Worm (Caenorhabditis elegans) whole organism, L1 larva: ENCODE data around the gene lgl-1.

Experiments
- C16A3.4 ChIP-seq: fragments of 150-350 bp; optimal IDR thresholded peaks from 2 replicates; lab custom pipeline; 2014; ENCODE audit warnings: missing biosample characterization, missing genetic modification characterization
- C34B4.2 ChIP-seq: sonication (generic microtip); optimal IDR thresholded peaks from 2 replicates; lab custom pipeline; 2017; ENCODE audit warnings: mild to moderate bottlenecking, missing genetic modification characterization, missing compliant biosample characterization
- F16B12.6 ChIP-seq: fragments of 150-350 bp; optimal IDR thresholded peaks from 2 replicates; lab custom pipeline; 2014; ENCODE audit warnings: missing biosample characterization, missing genetic modification characterization
- Y116A8C.19 ChIP-seq: sonication (generic microtip); optimal IDR thresholded peaks from 2 replicates; lab custom pipeline; 2016; ENCODE audit warnings: missing compliant biosample characterization, missing genetic modification characterization, borderline replicate concordance
- alr-1 ChIP-seq: fragments of 200-800 bp; sonication (Bioruptor generic); optimal IDR thresholded peaks from 2 replicates; lab custom pipeline; 2018; ENCODE audit warnings: borderline replicate concordance, mild to moderate bottlenecking, missing genetic modification characterization, missing compliant biosample characterization
- aly-2 ChIP-seq: fragments of 150-350 bp; optimal IDR thresholded peaks from 2 replicates; lab custom pipeline; 2014; ENCODE audit warnings: missing biosample characterization, missing genetic modification characterization
- blmp-1 ChIP-seq: fragments of 150-350 bp; optimal IDR thresholded peaks from 2 replicates; lab custom pipeline; 2014; ENCODE audit warnings: missing biosample characterization, missing genetic modification characterization
- ceh-8 ChIP-seq: fragments of 200-800 bp; sonication (Bioruptor generic); optimal IDR thresholded peaks from 2 replicates; lab custom pipeline; 2018; ENCODE audit warnings: mild to moderate bottlenecking, missing genetic modification characterization, moderate library complexity, missing compliant biosample characterization
- ceh-82 ChIP-seq, 3 experiments: fragments of 150-350 bp in 1 of 3; sonication (generic microtip) in 2 of 3; optimal IDR thresholded peaks; 2 replicates each; lab custom pipeline; 2014 to 2017; ENCODE audit warnings: missing biosample characterization in 3 of 3, missing genetic modification characterization in 3 of 3
- ceh-88 ChIP-seq: fragments of 200-800 bp; sonication (Bioruptor generic); IDR thresholded peaks from 2 replicates; pipeline ENCODE4 v1.3.6; 2022; ENCODE audit warnings: missing genetic modification characterization, missing compliant biosample characterization
- ceh-90 ChIP-seq: sonication (generic microtip); optimal IDR thresholded peaks from 2 replicates; lab custom pipeline; 2016; ENCODE audit warnings: missing genetic modification characterization, missing compliant biosample characterization
- dpl-1 ChIP-seq, 3 experiments: fragments of 150-350 bp in 2 of 3; sonication (generic microtip) in 1 of 3; optimal IDR thresholded peaks; 2 replicates each; lab custom pipeline; 2014 to 2017; ENCODE audit warnings: missing biosample characterization in 3 of 3, missing genetic modification characterization in 3 of 3, missing genetic modification reagents in 3 of 3
- dsc-1 ChIP-seq: sonication (generic microtip); optimal IDR thresholded peaks from 2 replicates; lab custom pipeline; 2016; ENCODE audit warnings: mild to moderate bottlenecking, missing genetic modification characterization, missing compliant biosample characterization
- efl-1 ChIP-seq, 4 experiments: fragments of 150-350 bp; optimal IDR thresholded peaks in 3 of 4; peaks in 1 of 4; 1 replicate in 1 of 4; 2 replicates in 3 of 4; lab custom pipeline; 2014; ENCODE audit warnings: missing biosample characterization in 2 of 4, missing genetic modification characterization in 2 of 4, missing genetic modification reagents in 2 of 4
- efl-3 ChIP-seq: fragments of 200-800 bp; sonication (Bioruptor generic); optimal IDR thresholded peaks from 2 replicates; lab custom pipeline; 2018; ENCODE audit warnings: mild to moderate bottlenecking, missing genetic modification characterization, missing compliant biosample characterization
- egl-13 ChIP-seq: sonication (generic microtip); optimal IDR thresholded peaks from 2 replicates; lab custom pipeline; 2016; ENCODE audit warnings: missing genotype, missing genetic modification reagents, missing genetic modification characterization, missing compliant biosample characterization
- elt-2 ChIP-seq: sonication (generic microtip); optimal IDR thresholded peaks from 2 replicates; lab custom pipeline; 2016; ENCODE audit warnings: missing genetic modification characterization, mild to moderate bottlenecking, inconsistent platforms, missing compliant biosample characterization, missing genetic modification reagents
- ets-5 ChIP-seq: fragments of 200-800 bp; sonication (Bioruptor generic); IDR thresholded peaks from 2 replicates; pipeline ENCODE4 v1.3.6; 2022; ENCODE audit warnings: missing genetic modification characterization, missing compliant biosample characterization
- fkh-10 ChIP-seq: sonication (generic microtip); optimal IDR thresholded peaks from 2 replicates; lab custom pipeline; 2017; ENCODE audit warnings: missing biosample characterization, missing genetic modification reagents, missing genetic modification characterization
- fkh-4 ChIP-seq: sonication (generic microtip); optimal IDR thresholded peaks from 2 replicates; lab custom pipeline; 2016; ENCODE audit warnings: missing compliant biosample characterization, missing genetic modification characterization, borderline replicate concordance
- fkh-8 ChIP-seq: sonication (generic microtip); optimal IDR thresholded peaks from 2 replicates; lab custom pipeline; 2016; ENCODE audit warnings: mild to moderate bottlenecking, missing genetic modification characterization, missing compliant biosample characterization
- fos-1 ChIP-seq: fragments of 150-350 bp; optimal IDR thresholded peaks from 2 replicates; lab custom pipeline; 2014; ENCODE audit warnings: missing biosample characterization, missing genetic modification characterization
- grh-1 ChIP-seq: fragments of 200-800 bp; sonication (Bioruptor generic); IDR thresholded peaks from 2 replicates; pipeline ENCODE4 v1.3.6; 2022; ENCODE audit warnings: missing genetic modification reagents, missing genetic modification characterization, missing compliant biosample characterization
- hlh-17 ChIP-seq: fragments of 200-800 bp; sonication (Bioruptor generic); optimal IDR thresholded peaks from 2 replicates; lab custom pipeline; 2018; ENCODE audit warnings: missing genetic modification characterization, mild to moderate bottlenecking, missing compliant biosample characterization, moderate library complexity, borderline replicate concordance
- hlh-4 ChIP-seq: sonication (generic microtip); optimal IDR thresholded peaks from 2 replicates; lab custom pipeline; 2016; ENCODE audit warnings: mild to moderate bottlenecking, missing genetic modification characterization, missing compliant biosample characterization
- hpl-2 ChIP-seq: fragments of 150-350 bp; optimal IDR thresholded peaks from 2 replicates; lab custom pipeline; 2014; ENCODE audit warnings: missing biosample characterization, missing genetic modification reagents, missing genetic modification characterization
- irx-1 ChIP-seq: sonication (generic microtip); optimal IDR thresholded peaks from 2 replicates; lab custom pipeline; 2016; ENCODE audit warnings: missing genetic modification characterization, missing compliant biosample characterization
- isw-1 ChIP-seq: fragments of 200-800 bp; sonication (Bioruptor generic); IDR thresholded peaks from 2 replicates; pipeline ENCODE4 v1.3.6; 2022; ENCODE audit warnings: missing genetic modification characterization, missing compliant biosample characterization
- jun-1 ChIP-seq: fragments of 150-350 bp; optimal IDR thresholded peaks from 2 replicates; lab custom pipeline; 2014; ENCODE audit warnings: missing biosample characterization, missing genetic modification reagents, missing genetic modification characterization
- lin-13 ChIP-seq: fragments of 150-350 bp; optimal IDR thresholded peaks from 2 replicates; lab custom pipeline; 2014; ENCODE audit warnings: missing biosample characterization, missing genetic modification reagents, missing genetic modification characterization
- lin-14 ChIP-seq: fragments of 200-800 bp; sonication (Bioruptor generic); optimal IDR thresholded peaks from 2 replicates; lab custom pipeline; 2018; ENCODE audit warnings: mild to moderate bottlenecking, missing genetic modification characterization, moderate library complexity, missing compliant biosample characterization
- lin-15B ChIP-seq: fragments of 150-350 bp; sonication (generic microtip); optimal IDR thresholded peaks from 3 replicates; lab custom pipeline; 2014; ENCODE audit warnings: missing biosample characterization, missing genetic modification characterization
- lin-35 ChIP-seq, 2 experiments: fragments of 150-350 bp; optimal IDR thresholded peaks; 2 replicates each; lab custom pipeline; 2014; ENCODE audit warnings: missing biosample characterization in 2 of 2, missing genetic modification characterization in 2 of 2, missing genetic modification reagents in 2 of 2
- lsy-2 ChIP-seq, 2 experiments: fragments of 150-350 bp; optimal IDR thresholded peaks; 2 replicates each; lab custom pipeline; 2014; ENCODE audit warnings: missing biosample characterization in 2 of 2, missing genetic modification characterization in 2 of 2
- mep-1 ChIP-seq: fragments of 150-350 bp; optimal IDR thresholded peaks from 2 replicates; lab custom pipeline; 2014; ENCODE audit warnings: missing biosample characterization, missing genetic modification characterization
- nhr-19 ChIP-seq: fragments of 200-800 bp; sonication (Bioruptor generic); conservative IDR thresholded peaks from 2 replicates; pipeline ENCODE4 v1.3.6; 2022; ENCODE audit warnings: missing genetic modification characterization, missing compliant biosample characterization
- nhr-20 ChIP-seq: sonication (generic microtip); optimal IDR thresholded peaks from 2 replicates; lab custom pipeline; 2016; ENCODE audit warnings: mild to moderate bottlenecking, missing genetic modification characterization, missing compliant biosample characterization
- nhr-47 ChIP-seq: sonication (generic microtip); optimal IDR thresholded peaks from 2 replicates; lab custom pipeline; 2016; ENCODE audit warnings: mild to moderate bottlenecking, missing genetic modification characterization, moderate library complexity, missing compliant biosample characterization
- nhr-71 ChIP-seq: sonication (generic microtip); optimal IDR thresholded peaks from 2 replicates; lab custom pipeline; 2016; ENCODE audit warnings: mild to moderate bottlenecking, missing genetic modification characterization, moderate library complexity, missing compliant biosample characterization
- nhr-77 ChIP-seq: fragments of 150-350 bp; optimal IDR thresholded peaks from 2 replicates; lab custom pipeline; 2014; ENCODE audit warnings: missing biosample characterization, missing genetic modification characterization
- nhr-85 ChIP-seq: sonication (generic microtip); peaks from one replicate; lab custom pipeline; 2016; ENCODE audit warnings: missing genetic modification characterization, inconsistent platforms, missing compliant biosample characterization
- pqm-1 ChIP-seq: sonication (generic microtip); optimal IDR thresholded peaks from 3 replicates; lab custom pipeline; 2017; ENCODE audit warnings: missing biosample characterization, missing genetic modification characterization
- rnt-1 ChIP-seq: sonication (generic microtip); optimal IDR thresholded peaks from 2 replicates; lab custom pipeline; 2016; ENCODE audit warnings: mild to moderate bottlenecking, missing genetic modification characterization, moderate library complexity, missing compliant biosample characterization
- snpc-4 ChIP-seq: fragments of 150-350 bp; optimal IDR thresholded peaks from 2 replicates; lab custom pipeline; 2014; ENCODE audit warnings: missing biosample characterization, missing genetic modification characterization
- snu-23 ChIP-seq: sonication (generic microtip); optimal IDR thresholded peaks from 2 replicates; lab custom pipeline; 2016; ENCODE audit warnings: missing genetic modification characterization, missing compliant biosample characterization
- sox-4 ChIP-seq: sonication (generic microtip); optimal IDR thresholded peaks from 2 replicates; lab custom pipeline; 2016; ENCODE audit warnings: missing genetic modification characterization, missing compliant biosample characterization
- swsn-7 ChIP-seq: sonication (generic microtip); optimal IDR thresholded peaks from 2 replicates; lab custom pipeline; 2016; ENCODE audit warnings: missing genetic modification characterization, missing compliant biosample characterization
- tbx-2 ChIP-seq: sonication (generic microtip); optimal IDR thresholded peaks from 2 replicates; lab custom pipeline; 2016; ENCODE audit warnings: missing genetic modification characterization, missing compliant biosample characterization
- unc-130 ChIP-seq: fragments of 150-350 bp; optimal IDR thresholded peaks from 2 replicates; lab custom pipeline; 2017; ENCODE audit warnings: missing biosample characterization, missing genetic modification characterization, inconsistent platforms
- unc-86 ChIP-seq: sonication (generic microtip); optimal IDR thresholded peaks from 2 replicates; lab custom pipeline; 2016; ENCODE audit warnings: missing genetic modification characterization, missing compliant biosample characterization
- xbp-1 ChIP-seq: sonication (generic microtip); optimal IDR thresholded peaks from 2 replicates; lab custom pipeline; 2016; ENCODE audit warnings: missing genetic modification characterization, missing compliant biosample characterization
- zag-1 ChIP-seq: fragments of 150-350 bp; optimal IDR thresholded peaks from 2 replicates; lab custom pipeline; 2014; ENCODE audit warnings: missing biosample characterization, missing genetic modification characterization
- ztf-11 ChIP-seq, 2 experiments: sonication (generic microtip); optimal IDR thresholded peaks; 2 replicates each; lab custom pipeline; 2016 to 2017; ENCODE audit warnings: missing genetic modification characterization in 2 of 2, missing biosample characterization in 1 of 2, missing compliant biosample characterization in 1 of 2

Gene lgl-1

DNA sequence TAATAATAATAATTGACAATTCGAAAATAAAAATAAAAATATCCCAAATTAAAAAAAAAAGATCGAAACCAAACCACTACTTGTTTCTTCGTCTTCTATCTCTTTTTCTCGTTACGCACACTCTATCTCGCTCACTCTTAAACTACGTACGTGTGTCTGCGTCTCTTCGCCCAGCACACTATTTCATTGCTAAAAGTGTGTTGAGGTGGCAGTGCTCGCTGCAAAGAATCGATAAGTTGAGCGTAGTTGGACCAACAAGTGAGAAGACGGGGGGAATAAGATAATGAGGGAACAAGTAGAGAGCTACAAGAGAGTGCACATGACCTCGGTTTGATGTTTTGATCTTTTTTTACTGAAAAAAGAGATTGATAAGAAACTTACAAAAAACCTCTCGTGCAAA lies 45.0 kb downstream of the lgl-1 start:
- TF ChIP-seq rnt-1 (tag; lab: Kevin White, UChicago) (peak; percentile 57), elt-2 (tag; lab: Kevin White, UChicago) (peak; percentile 41), fkh-8 (peak; percentile 40), unc-86 (peak; percentile 74), swsn-7 (tag; lab: Kevin White, UChicago) (peak; percentile 73), lsy-2 (tag; optimal IDR thresholded peaks at IDR 0.05; lab: Kevin White, UChicago) (peak; percentile 41 to 48), nhr-71 (tag; lab: Kevin White, UChicago) (peak; percentile 75), egl-13 (peak; percentile 70), tbx-2 (peak; percentile 64), ceh-90 (tag; lab: Kevin White, UChicago) (no peak), fkh-10 (GFP tag; lab: Kevin White, UChicago) (peak; percentile 17), ets-5 (GFP tag; lab: Robert Waterston, UW) (no peak), C34B4.2 (tag; lab: Kevin White, UChicago) (no peak), aly-2 (tag; lab: Kevin White, UChicago) (peak; percentile 10), xbp-1 (peak; percentile 58), grh-1 (no peak), blmp-1 (tag; lab: Kevin White, UChicago) (no peak), alr-1 (no peak), lin-14 (GFP tag; lab: Kevin White, UChicago) (peak; percentile 91), nhr-85 (tag; lab: Kevin White, UChicago) (peak; percentile 47), hlh-4 (no peak), lin-35 (GFP tag; optimal IDR thresholded peaks at IDR 0.05; lab: Kevin White, UChicago) (peak; percentile 14 to 19), Y116A8C.19 (tag; lab: Kevin White, UChicago) (no peak), snu-23 (peak; percentile 65), efl-1 (optimal IDR thresholded peaks at IDR 0.05; lab: Kevin White, UChicago) (peak; percentile 39 to 47), efl-1 (GFP tag; optimal IDR thresholded peaks at IDR 0.05 in 1 of 2; lab: Kevin White, UChicago) (no peak), lin-13 (GFP tag; lab: Kevin White, UChicago) (no peak), nhr-20 (tag; lab: Kevin White, UChicago) (peak; percentile 55), hlh-17 (no peak), dsc-1 (peak; percentile 66), lin-15B (tag; lab: Kevin White, UChicago) (no peak), jun-1 (tag; lab: Kevin White, UChicago) (no peak), nhr-19 (GFP tag; lab: Robert Waterston, UW) (peak; percentile 28; the same call in 1 of the 2 replicates), mep-1 (tag; lab: Kevin White, UChicago) (peak; percentile 21), irx-1 (tag; lab: Kevin White, UChicago) (peak; percentile 26), ceh-82 (tag; optimal IDR thresholded peaks at IDR 0.05; lab: Kevin White, UChicago) (peak in 2 of 3 experiments; percentile 56 to 57), nhr-47 (tag; lab: Kevin White, UChicago) (peak; percentile 76), fos-1 (tag; lab: Kevin White, UChicago) (peak; percentile 43), unc-130 (no peak), pqm-1 (tag; lab: Kevin White, UChicago) (no peak), isw-1 (GFP tag; lab: Robert Waterston, UW) (peak; percentile 23; the same call in 1 of the 2 replicates), hpl-2 (no peak), C16A3.4 (tag; lab: Kevin White, UChicago) (no peak), nhr-77 (tag; lab: Kevin White, UChicago) (no peak)

DNA sequence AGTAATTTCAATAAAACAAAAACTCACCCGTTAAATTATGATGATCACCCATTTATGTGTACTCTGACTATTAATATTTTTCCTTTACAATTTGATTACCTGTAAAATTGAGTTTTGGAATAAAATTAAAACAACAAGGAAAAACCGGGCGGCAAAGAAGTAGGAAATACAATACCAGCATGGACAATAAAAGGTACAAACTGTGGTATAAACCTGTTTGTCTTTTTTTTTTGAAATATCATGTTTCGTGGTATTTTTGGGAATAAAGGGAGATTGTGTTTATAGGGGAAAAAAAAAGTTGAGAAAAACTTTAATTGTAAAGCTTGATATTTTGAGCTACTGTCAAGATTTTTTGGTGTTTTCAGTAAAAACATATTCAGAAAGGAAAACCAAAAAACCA lies 45.5 kb downstream of the lgl-1 start, which contains the start of gene daf-3:
daf-3 (minus strand) TSS at position 101 of the 400 bp plus-strand sequence.
- TF ChIP-seq F16B12.6 (tag; lab: Kevin White, UChicago) (no peak), sox-4 (tag; lab: Kevin White, UChicago) (no peak), unc-130 (no peak), ceh-88 (GFP tag; lab: Robert Waterston, UW) (no peak), mep-1 (tag; lab: Kevin White, UChicago) (no peak), rnt-1 (tag; lab: Kevin White, UChicago) (no peak), zag-1 (tag; lab: Kevin White, UChicago) (no peak), C34B4.2 (tag; lab: Kevin White, UChicago) (no peak), swsn-7 (tag; lab: Kevin White, UChicago) (no peak), C16A3.4 (tag; lab: Kevin White, UChicago) (no peak), lin-35 (GFP tag; optimal IDR thresholded peaks at IDR 0.05; lab: Kevin White, UChicago) (no peak), efl-3 (GFP tag; lab: Kevin White, UChicago) (no peak), ceh-8 (GFP tag; lab: Kevin White, UChicago) (no peak), snpc-4 (tag; lab: Kevin White, UChicago) (no peak), blmp-1 (tag; lab: Kevin White, UChicago) (no peak), lin-14 (GFP tag; lab: Kevin White, UChicago) (no peak), dpl-1 (GFP tag; optimal IDR thresholded peaks at IDR 0.05; lab: Kevin White, UChicago) (no peak), fkh-4 (no peak), tbx-2 (no peak), ztf-11 (tag; optimal IDR thresholded peaks at IDR 0.05; lab: Kevin White, UChicago) (no peak)
